Fruit fly (Drosophila melanogaster): Measurements from ENCODE around the gene ca.

DNA sequence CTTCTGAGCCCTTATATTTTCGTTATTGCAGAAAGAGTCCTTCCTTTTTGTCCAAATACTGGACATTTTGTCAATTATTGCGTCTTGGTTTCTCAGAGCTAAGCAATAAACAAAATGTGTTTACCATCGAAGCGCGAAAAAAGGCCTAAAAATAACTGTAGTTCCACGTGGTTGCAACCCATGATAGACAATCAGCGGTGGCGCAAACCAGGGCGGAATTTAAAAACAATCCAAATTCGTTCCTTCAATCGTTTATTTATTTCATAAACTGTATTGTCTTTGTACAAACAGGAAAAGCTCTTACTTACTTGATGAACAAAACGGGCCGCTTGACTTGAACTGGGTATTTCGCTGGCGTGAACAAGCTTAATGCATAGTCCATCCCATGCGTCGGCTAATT lies 52.2 kb downstream of the ca start, which contains the start of gene CG7824:
- TF ChIP-seq CTCF (optimal IDR thresholded peaks at IDR 0.05): peak; percentile 27 to 43
- TF ChIP-seq CG8478 (optimal IDR thresholded peaks at IDR 0.05): no peak

Data from S2 (cell line).